Worm (Caenorhabditis elegans) whole organism, late embryonic: Measurements from ENCODE around the gene ceh-22.

Experiments
- C08G9.2 ChIP-seq: sonication (generic microtip); optimal IDR thresholded peaks from 2 replicates; lab custom pipeline; 2016; ENCODE audit warnings: mild to moderate bottlenecking, missing genetic modification characterization, moderate library complexity, missing compliant biosample characterization
- C38D4.7 ChIP-seq: fragments of 200-800 bp; sonication (Bioruptor generic); optimal IDR thresholded peaks from 2 replicates; lab custom pipeline; 2018; ENCODE audit warnings: mild to moderate bottlenecking, missing genetic modification characterization, moderate library complexity, missing compliant biosample characterization
- F13H6.1 ChIP-seq: sonication (generic microtip); optimal IDR thresholded peaks from 2 replicates; lab custom pipeline; 2016; ENCODE audit warnings: missing genetic modification characterization, missing compliant biosample characterization
- K02D7.2 ChIP-seq: sonication (generic microtip); optimal IDR thresholded peaks from 2 replicates; lab custom pipeline; 2017; ENCODE audit warnings: mild to moderate bottlenecking, missing genetic modification characterization, missing compliant biosample characterization
- T23F11.4 ChIP-seq: fragments of 200-800 bp; sonication (Bioruptor generic); optimal IDR thresholded peaks from 2 replicates; lab custom pipeline; 2018; ENCODE audit warnings: mild to moderate bottlenecking, missing genetic modification characterization, missing compliant biosample characterization
- Y22D7AL.16 ChIP-seq: sonication (generic microtip); optimal IDR thresholded peaks from 2 replicates; lab custom pipeline; 2016; ENCODE audit warnings: missing genetic modification characterization, missing compliant biosample characterization
- ama-1 ChIP-seq: fragments of 150-350 bp; optimal IDR thresholded peaks from 2 replicates; lab custom pipeline; 2014
- ceh-14 ChIP-seq: sonication (generic microtip); optimal IDR thresholded peaks from 2 replicates; lab custom pipeline; 2016; ENCODE audit warnings: missing genotype, missing genetic modification characterization, missing compliant biosample characterization
- ceh-18 ChIP-seq: sonication (generic microtip); optimal IDR thresholded peaks from 2 replicates; lab custom pipeline; 2016; ENCODE audit warnings: missing genetic modification characterization, missing compliant biosample characterization
- ceh-22 ChIP-seq: sonication (generic microtip); optimal IDR thresholded peaks from 2 replicates; lab custom pipeline; 2017; ENCODE audit warnings: missing biosample characterization, missing genetic modification characterization
- ceh-31 ChIP-seq: sonication (generic microtip); optimal IDR thresholded peaks from 2 replicates; lab custom pipeline; 2016; ENCODE audit warnings: missing genetic modification characterization, missing compliant biosample characterization
- ceh-34 ChIP-seq: sonication (generic microtip); optimal IDR thresholded peaks from 2 replicates; lab custom pipeline; 2016; ENCODE audit warnings: mild to moderate bottlenecking, missing genetic modification characterization, missing compliant biosample characterization
- ceh-48 ChIP-seq: sonication (generic microtip); optimal IDR thresholded peaks from 2 replicates; lab custom pipeline; 2016; ENCODE audit warnings: missing genetic modification characterization, inconsistent platforms, missing compliant biosample characterization
- elt-2 ChIP-seq: sonication (generic microtip); optimal IDR thresholded peaks from 2 replicates; lab custom pipeline; 2016; ENCODE audit warnings: missing genetic modification reagents, missing genetic modification characterization, missing compliant biosample characterization
- elt-4 ChIP-seq: sonication (generic microtip); optimal IDR thresholded peaks from 2 replicates; lab custom pipeline; 2016; ENCODE audit warnings: missing genetic modification characterization, missing compliant biosample characterization
- fkh-10 ChIP-seq: fragments of 150-350 bp; optimal IDR thresholded peaks from 2 replicates; lab custom pipeline; 2014; ENCODE audit warnings: missing biosample characterization, missing genetic modification reagents, missing genetic modification characterization
- fkh-6 ChIP-seq: sonication (generic microtip); optimal IDR thresholded peaks from 2 replicates; lab custom pipeline; 2016; ENCODE audit warnings: missing genetic modification characterization, missing compliant biosample characterization
- gmeb-2 ChIP-seq: sonication (generic microtip); optimal IDR thresholded peaks from 2 replicates; lab custom pipeline; 2016; ENCODE audit warnings: missing genetic modification characterization, inconsistent platforms, missing compliant biosample characterization
- hlh-15 ChIP-seq: sonication (generic microtip); optimal IDR thresholded peaks from 2 replicates; lab custom pipeline; 2016; ENCODE audit warnings: missing genetic modification characterization, missing compliant biosample characterization
- hlh-30 ChIP-seq: sonication (generic microtip); optimal IDR thresholded peaks from 2 replicates; lab custom pipeline; 2017; ENCODE audit warnings: antibody characterized with exemption, missing genetic modification characterization, missing compliant biosample characterization; ENCODE audit not compliant: insufficient read depth
- hlh-6 ChIP-seq: sonication (generic microtip); optimal IDR thresholded peaks from 2 replicates; lab custom pipeline; 2016; ENCODE audit warnings: missing genotype, missing genetic modification characterization, missing compliant biosample characterization
- hlh-8 ChIP-seq: sonication (generic microtip); optimal IDR thresholded peaks from 2 replicates; lab custom pipeline; 2016; ENCODE audit warnings: missing genotype, missing genetic modification characterization, missing compliant biosample characterization
- lim-6 ChIP-seq: sonication (generic microtip); optimal IDR thresholded peaks from 2 replicates; lab custom pipeline; 2016; ENCODE audit warnings: missing genetic modification characterization, missing compliant biosample characterization
- mec-3 ChIP-seq: sonication (generic microtip); optimal IDR thresholded peaks from 2 replicates; lab custom pipeline; 2016; ENCODE audit warnings: borderline replicate concordance, missing genetic modification characterization, missing compliant biosample characterization
- nfya-1 ChIP-seq: sonication (generic microtip); optimal IDR thresholded peaks from 2 replicates; lab custom pipeline; 2017; ENCODE audit warnings: missing genetic modification characterization, mild to moderate bottlenecking, missing compliant biosample characterization, antibody characterized with exemption, moderate library complexity
- nhr-232 ChIP-seq: sonication (generic microtip); optimal IDR thresholded peaks from 2 replicates; lab custom pipeline; 2016; ENCODE audit warnings: missing genetic modification characterization, missing compliant biosample characterization
- npax-4 ChIP-seq: sonication (generic microtip); optimal IDR thresholded peaks from 2 replicates; lab custom pipeline; 2016; ENCODE audit warnings: missing genetic modification characterization, missing compliant biosample characterization
- pag-3 ChIP-seq: sonication (generic microtip); optimal IDR thresholded peaks from 2 replicates; lab custom pipeline; 2016; ENCODE audit warnings: missing compliant biosample characterization, missing genetic modification characterization, borderline replicate concordance
- pat-9 ChIP-seq: fragments of 200-800 bp; sonication (Bioruptor generic); optimal IDR thresholded peaks from 2 replicates; lab custom pipeline; 2018; ENCODE audit warnings: mild to moderate bottlenecking, missing genetic modification characterization, moderate library complexity, missing compliant biosample characterization
- pqm-1 ChIP-seq: sonication (generic microtip); optimal IDR thresholded peaks from 2 replicates; lab custom pipeline; 2016; ENCODE audit warnings: missing genetic modification characterization, missing compliant biosample characterization
- pros-1 ChIP-seq: fragments of 150-350 bp; optimal IDR thresholded peaks from 2 replicates; lab custom pipeline; 2014; ENCODE audit warnings: missing biosample characterization, missing genetic modification reagents, missing genetic modification characterization
- ref-2 ChIP-seq: sonication (generic microtip); optimal IDR thresholded peaks from 2 replicates; lab custom pipeline; 2016; ENCODE audit warnings: missing genetic modification characterization, missing compliant biosample characterization
- rnt-1 ChIP-seq: sonication (generic microtip); optimal IDR thresholded peaks from 2 replicates; lab custom pipeline; 2016; ENCODE audit warnings: missing genetic modification characterization, missing compliant biosample characterization
- sdc-2 ChIP-seq: sonication (generic microtip); optimal IDR thresholded peaks from 2 replicates; lab custom pipeline; 2016; ENCODE audit warnings: missing genotype, missing genetic modification characterization, missing compliant biosample characterization
- tbx-2 ChIP-seq: sonication (generic microtip); optimal IDR thresholded peaks from 2 replicates; lab custom pipeline; 2016; ENCODE audit warnings: missing genetic modification characterization, missing compliant biosample characterization
- ttx-3 ChIP-seq: sonication (generic microtip); optimal IDR thresholded peaks from 2 replicates; lab custom pipeline; 2016; ENCODE audit warnings: missing genetic modification reagents, missing genetic modification characterization, missing compliant biosample characterization
- unc-55 ChIP-seq: sonication (generic microtip); optimal IDR thresholded peaks from 2 replicates; lab custom pipeline; 2017; ENCODE audit warnings: missing biosample characterization, missing genetic modification reagents, missing genetic modification characterization
- unc-86 ChIP-seq: sonication (generic microtip); optimal IDR thresholded peaks from 2 replicates; lab custom pipeline; 2016; ENCODE audit warnings: missing genetic modification characterization, missing compliant biosample characterization
- zip-5 ChIP-seq: sonication (generic microtip); optimal IDR thresholded peaks from 2 replicates; lab custom pipeline; 2016; ENCODE audit warnings: missing genetic modification characterization, missing compliant biosample characterization
- ztf-16 ChIP-seq: sonication (generic microtip); optimal IDR thresholded peaks from 2 replicates; lab custom pipeline; 2017; ENCODE audit warnings: missing genetic modification characterization, missing compliant biosample characterization

Gene ceh-22

DNA sequence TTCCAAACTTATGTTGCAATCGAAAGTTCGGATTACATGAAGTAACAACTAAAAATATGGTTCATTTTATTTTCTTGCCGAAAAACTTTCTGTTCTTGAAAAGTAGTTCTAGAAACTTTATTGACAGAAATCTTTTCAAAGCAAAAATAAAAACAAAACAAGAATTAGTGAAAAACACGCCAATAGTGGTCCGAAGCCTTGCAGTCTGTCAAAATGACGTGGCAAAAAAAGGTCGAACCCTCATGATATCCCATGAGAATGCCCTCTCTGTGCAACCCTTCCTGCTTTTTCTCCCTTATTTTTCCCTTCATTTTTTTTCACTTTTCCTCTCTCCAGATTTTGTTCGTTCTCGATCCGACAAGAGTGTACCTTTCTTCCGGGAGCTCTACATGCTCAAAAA, 27.4 kb downstream of the ceh-22 start:
- no peak for TF ChIP-seq gmeb-2 (tag; lab: Kevin White, UChicago)
- no peak for TF ChIP-seq C38D4.7 (GFP tag; lab: Kevin White, UChicago)
- TF ChIP-seq elt-4 (tag; lab: Kevin White, UChicago): no peak
- TF ChIP-seq Y22D7AL.16 (tag; lab: Kevin White, UChicago): no peak
- TF ChIP-seq ama-1 (lab: Kevin White, UChicago): no peak
- no peak for TF ChIP-seq nfya-1
- TF ChIP-seq ceh-22 (tag; lab: Kevin White, UChicago): no peak

DNA sequence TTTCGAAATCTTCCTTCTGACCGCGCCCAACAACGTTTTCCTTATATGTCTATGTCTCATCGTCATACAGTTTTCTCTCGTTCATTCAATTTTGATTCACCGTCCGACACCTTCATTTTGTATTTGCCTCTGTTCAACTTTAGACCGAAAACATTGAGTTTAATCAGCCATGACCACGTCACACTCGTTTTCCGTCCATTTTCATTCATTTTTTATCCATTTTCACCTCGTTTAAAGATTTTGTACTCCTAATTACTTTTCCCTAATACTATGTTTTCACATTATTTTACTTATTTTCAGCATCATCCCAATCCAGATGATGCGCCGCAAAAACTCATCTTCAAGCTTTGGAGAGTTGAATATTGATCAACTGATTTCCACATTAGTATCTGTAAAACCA, 30.5 kb downstream of the ceh-22 start, which contains the start of gene pph-1:
TSS of gene pph-1 (plus strand) at position 301 of the 400 bp plus-strand sequence.
- TF ChIP-seq nhr-232 (tag; lab: Kevin White, UChicago) (no peak), fkh-6 (tag; lab: Kevin White, UChicago) (no peak), K02D7.2 (no peak), hlh-6 (tag; lab: Kevin White, UChicago) (no peak), hlh-15 (tag; lab: Kevin White, UChicago) (no peak)
- TF ChIP-seq, all 69 proteins: peak for 0

DNA sequence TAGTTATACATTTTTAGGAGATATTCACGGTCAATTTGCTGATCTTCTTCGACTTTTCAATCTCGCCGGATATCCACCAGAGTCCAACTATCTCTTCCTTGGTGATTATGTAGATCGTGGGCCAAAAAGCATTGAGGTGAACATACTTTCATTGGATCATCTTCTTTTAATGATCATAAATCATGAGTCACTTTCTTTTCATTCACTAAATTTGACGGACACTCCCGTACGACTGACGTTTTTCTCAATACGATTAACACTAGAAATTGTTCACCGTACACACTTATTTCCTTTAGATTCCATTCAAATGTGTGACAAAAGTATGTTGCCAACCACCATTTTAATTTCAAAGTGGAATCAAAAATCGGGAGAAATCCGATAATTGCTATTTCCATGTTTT, 31.2 kb downstream of the ceh-22 start:
- TF ChIP-seq C08G9.2 (tag; lab: Kevin White, UChicago) (no peak), ceh-34 (tag; lab: Kevin White, UChicago) (no peak), elt-4 (tag; lab: Kevin White, UChicago) (no peak), unc-86 (tag; lab: Kevin White, UChicago) (no peak), npax-4 (tag; lab: Kevin White, UChicago) (no peak), mec-3 (tag; lab: Kevin White, UChicago) (no peak), zip-5 (tag; lab: Kevin White, UChicago) (no peak), ceh-14 (tag; lab: Kevin White, UChicago) (no peak), unc-55 (GFP tag; lab: Kevin White, UChicago) (no peak), C38D4.7 (GFP tag; lab: Kevin White, UChicago) (no peak), F13H6.1 (tag; lab: Kevin White, UChicago) (no peak), hlh-8 (tag; lab: Kevin White, UChicago) (no peak), ztf-16 (tag; lab: Kevin White, UChicago) (no peak), K02D7.2 (no peak)

DNA sequence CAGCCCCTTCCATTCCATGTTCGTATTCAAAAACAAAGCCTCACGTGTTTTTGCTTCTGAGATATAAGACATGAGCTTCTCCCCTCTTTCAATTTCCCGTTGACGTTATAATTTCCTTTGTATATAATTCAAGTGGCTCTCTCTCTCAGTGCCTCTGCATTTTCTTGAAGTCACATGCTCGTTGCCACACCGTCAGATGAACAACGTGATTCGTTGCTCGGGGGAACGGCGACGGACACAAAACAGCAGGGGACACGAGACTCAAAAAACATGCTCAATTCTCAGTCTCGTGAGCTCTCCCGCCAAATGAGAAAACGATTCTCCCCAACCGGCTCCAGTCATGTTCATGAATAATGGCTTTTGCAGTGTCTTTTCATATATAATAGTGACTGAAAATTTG, 36.6 kb downstream of the ceh-22 start:
- no peak for TF ChIP-seq pqm-1
- no peak for TF ChIP-seq rnt-1 (tag; lab: Kevin White, UChicago)
- no peak for TF ChIP-seq ceh-18 (tag; lab: Kevin White, UChicago)
- no peak for TF ChIP-seq C08G9.2 (tag; lab: Kevin White, UChicago)
- no peak for TF ChIP-seq lim-6
- no peak for TF ChIP-seq K02D7.2
- TF ChIP-seq ceh-48 (tag; lab: Kevin White, UChicago): no peak

DNA sequence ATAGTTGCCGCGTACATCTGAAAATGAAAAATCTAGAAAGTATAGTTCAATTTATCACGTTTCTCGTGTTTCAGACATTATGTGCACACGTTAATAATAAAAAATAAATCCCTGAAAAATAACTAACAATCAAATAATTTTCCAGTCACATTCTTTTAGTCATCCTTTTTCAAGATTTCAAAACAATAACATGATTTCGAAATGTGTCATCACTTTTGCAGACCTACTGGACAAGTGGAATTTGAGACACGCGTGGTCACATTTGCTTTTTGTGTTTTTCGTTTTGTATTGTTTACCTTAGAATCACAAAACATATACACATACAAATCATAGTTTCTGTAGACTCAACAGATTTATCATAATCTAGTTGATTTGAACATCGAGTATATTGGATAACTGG, 37.7 kb downstream of the ceh-22 start:
- TF ChIP-seq tbx-2 (no peak), ttx-3 (tag; lab: Kevin White, UChicago) (no peak), pag-3 (tag; lab: Kevin White, UChicago) (no peak), nhr-232 (tag; lab: Kevin White, UChicago) (no peak), fkh-10 (GFP tag; lab: Kevin White, UChicago) (no peak), ceh-18 (tag; lab: Kevin White, UChicago) (no peak), hlh-15 (tag; lab: Kevin White, UChicago) (no peak), ref-2 (tag; lab: Kevin White, UChicago) (no peak), elt-2 (tag; lab: Kevin White, UChicago) (no peak), nfya-1 (no peak), pros-1 (tag; lab: Kevin White, UChicago) (no peak), sdc-2 (tag; lab: Kevin White, UChicago) (no peak), pat-9 (tag; lab: Kevin White, UChicago) (no peak), hlh-30 (no peak), T23F11.4 (GFP tag; lab: Kevin White, UChicago) (no peak), ceh-31 (tag; lab: Kevin White, UChicago) (no peak), unc-86 (tag; lab: Kevin White, UChicago) (no peak), ceh-48 (tag; lab: Kevin White, UChicago) (no peak), ceh-14 (tag; lab: Kevin White, UChicago) (no peak)
